Fruit fly (Drosophila melanogaster): ENCODE results near the gene Vm26Ab.

dm6 chr2L:5947504-5947903, 9.3 kb upstream of the Vm26Ab start:
- TF ChIP-seq Myc (optimal IDR thresholded peaks at IDR 0.05) (no peak), h (optimal IDR thresholded peaks at IDR 0.05) (no peak), psq (optimal IDR thresholded peaks at IDR 0.05) (no peak), Sin3A (optimal IDR thresholded peaks at IDR 0.05) (no peak), insv (optimal IDR thresholded peaks at IDR 0.05) (no peak)

Measured in Kc167 (cell line).